Fruit fly (Drosophila melanogaster) whole organism, embryonic: ENCODE results near the gene ppl.

ENCODE experiments used
- Awh ChIP-seq: fragments of 200-800 bp; sonication (Bioruptor generic); IDR thresholded peaks from 2 replicates; pipeline ENCODE4, ENCODE4 v1.3.6; 2022; ENCODE audit warnings: missing biosample characterization, missing genetic modification characterization
- CG10209 ChIP-seq: fragments of 200-800 bp; sonication (Bioruptor generic); optimal IDR thresholded peaks from 3 replicates; lab custom pipeline; 2017; ENCODE audit warnings: missing biosample characterization, mild to moderate bottlenecking, missing genetic modification characterization, missing genetic modification reagents
- CG10959 ChIP-seq: fragments of 200-800 bp; sonication (Bioruptor generic); IDR thresholded peaks from 2 replicates; pipeline ENCODE4 v1.3.6; 2022; ENCODE audit warnings: missing biosample characterization, missing genetic modification characterization
- CG11093 ChIP-seq: fragments of 200-800 bp; sonication (Bioruptor generic); IDR thresholded peaks from 3 replicates; pipeline ENCODE4 v1.3.6; 2022; ENCODE audit warnings: missing biosample characterization, missing genetic modification characterization
- CG11247 ChIP-seq: fragments of 200-800 bp; sonication (Bioruptor generic); IDR thresholded peaks from 2 replicates; pipeline ENCODE4 v1.3.6; 2022; ENCODE audit warnings: missing biosample characterization, missing genetic modification characterization
- CG12659 ChIP-seq: fragments of 200-800 bp; sonication (Bioruptor generic); optimal IDR thresholded peaks from 3 replicates; lab custom pipeline; 2017; ENCODE audit warnings: mild to moderate bottlenecking, missing biosample characterization, missing genetic modification reagents, missing genetic modification characterization
- CG13296 ChIP-seq: fragments of 200-800 bp; sonication (Bioruptor generic); optimal IDR thresholded peaks from 3 replicates; lab custom pipeline; 2018; ENCODE audit warnings: missing biosample characterization, mild to moderate bottlenecking, missing genetic modification characterization
- CG14014 ChIP-seq: fragments of 200-800 bp; sonication (Bioruptor generic); IDR thresholded peaks from 2 replicates; pipeline ENCODE4 v1.3.6; 2022; ENCODE audit warnings: missing biosample characterization, missing genetic modification characterization
- CG1529 ChIP-seq: fragments of 200-800 bp; sonication (Bioruptor generic); optimal IDR thresholded peaks from 3 replicates; lab custom pipeline; 2018; ENCODE audit warnings: missing biosample characterization, missing genetic modification characterization
- CG15601 ChIP-seq: fragments of 200-800 bp; sonication (Bioruptor generic); optimal IDR thresholded peaks from 3 replicates; lab custom pipeline; 2019; ENCODE audit warnings: missing biosample characterization, mild to moderate bottlenecking, missing genetic modification characterization, moderate library complexity
- CG1603 ChIP-seq: fragments of 200-800 bp; sonication (Bioruptor generic); optimal IDR thresholded peaks from 2 replicates; lab custom pipeline; 2019; ENCODE audit warnings: missing biosample characterization, mild to moderate bottlenecking, missing genetic modification characterization, moderate library complexity
- CG17328 ChIP-seq: fragments of 200-800 bp; sonication (Bioruptor generic); IDR thresholded peaks from 2 replicates; pipeline ENCODE4 v1.3.6; 2022; ENCODE audit warnings: missing biosample characterization, missing genetic modification characterization
- CG30403 ChIP-seq: fragments of 200-800 bp; sonication (Bioruptor generic); optimal IDR thresholded peaks from 3 replicates; lab custom pipeline; 2016; ENCODE audit warnings: missing biosample characterization, missing genetic modification characterization
- CG33557 ChIP-seq: fragments of 200-800 bp; sonication (Bioruptor generic); optimal IDR thresholded peaks from 2 replicates; lab custom pipeline; 2019; ENCODE audit warnings: missing biosample characterization, mild to moderate bottlenecking, missing genetic modification characterization, moderate library complexity
- CG4328 ChIP-seq: fragments of 200-800 bp; sonication (Bioruptor generic); optimal IDR thresholded peaks from 3 replicates; lab custom pipeline; 2017; ENCODE audit warnings: missing biosample characterization, missing genetic modification reagents, missing genetic modification characterization
- CG5953 ChIP-seq: fragments of 200-800 bp; sonication (Bioruptor generic); IDR thresholded peaks from 2 replicates; pipeline ENCODE4 v1.3.6; 2022; ENCODE audit warnings: missing biosample characterization, missing genetic modification characterization
- CG6272 ChIP-seq: fragments of 200-800 bp; sonication (Bioruptor generic); IDR thresholded peaks from 2 replicates; pipeline ENCODE4 v1.3.6; 2022; ENCODE audit warnings: missing biosample characterization, missing genetic modification characterization
- CG6654 ChIP-seq: fragments of 200-800 bp; sonication (Bioruptor generic); optimal IDR thresholded peaks from 2 replicates; lab custom pipeline; 2017; ENCODE audit warnings: missing biosample characterization, mild to moderate bottlenecking, missing genetic modification characterization
- CG7372 ChIP-seq: fragments of 200-800 bp; sonication (Bioruptor generic); IDR thresholded peaks from 2 replicates; pipeline ENCODE4 v1.3.6; 2022; ENCODE audit warnings: missing biosample characterization, missing genetic modification characterization
- Chrac-16 ChIP-seq: fragments of 200-800 bp; sonication (Bioruptor generic); optimal IDR thresholded peaks from 3 replicates; lab custom pipeline; 2016; ENCODE audit warnings: missing biosample characterization, missing genetic modification characterization
- Ets97D ChIP-seq: fragments of 200-800 bp; sonication (Bioruptor generic); optimal IDR thresholded peaks from 3 replicates; lab custom pipeline; 2016; ENCODE audit warnings: missing biosample characterization, missing genetic modification characterization
- HLH3B ChIP-seq: fragments of 200-800 bp; sonication (Bioruptor generic); IDR thresholded peaks from 2 replicates; pipeline ENCODE4 v1.3.6; 2022; ENCODE audit warnings: missing biosample characterization, missing genetic modification characterization
- Hand ChIP-seq: fragments of 200-800 bp; sonication (Bioruptor generic); optimal IDR thresholded peaks from 2 replicates; lab custom pipeline; 2017; ENCODE audit warnings: mild to moderate bottlenecking, missing biosample characterization, missing genetic modification reagents, missing genetic modification characterization
- Hmr ChIP-seq: fragments of 200-800 bp; sonication (Bioruptor generic); optimal IDR thresholded peaks from 3 replicates; lab custom pipeline; 2017; ENCODE audit warnings: mild to moderate bottlenecking, missing biosample characterization, missing genetic modification reagents, missing genetic modification characterization
- Lim3 ChIP-seq: fragments of 200-800 bp; sonication (Bioruptor generic); IDR thresholded peaks from 2 replicates; pipeline ENCODE4 v1.3.6; 2022; ENCODE audit warnings: missing biosample characterization, missing genetic modification characterization
- Meics ChIP-seq: fragments of 200-800 bp; sonication (Bioruptor generic); optimal IDR thresholded peaks from 2 replicates; lab custom pipeline; 2017; ENCODE audit warnings: missing biosample characterization, mild to moderate bottlenecking, missing genetic modification characterization
- Oaz ChIP-seq: fragments of 200-800 bp; sonication (Bioruptor generic); IDR thresholded peaks from 2 replicates; pipeline ENCODE4 v1.3.6; 2022; ENCODE audit warnings: missing biosample characterization, missing genetic modification characterization
- Rx ChIP-seq: fragments of 200-800 bp; sonication (Bioruptor generic); IDR thresholded peaks from 2 replicates; pipeline ENCODE4 v1.3.6; 2022; ENCODE audit warnings: missing biosample characterization, missing genetic modification characterization
- Side ChIP-seq: fragments of 200-800 bp; sonication (Bioruptor generic); optimal IDR thresholded peaks from 2 replicates; lab custom pipeline; 2016; ENCODE audit warnings: missing biosample characterization, missing genetic modification characterization
- Six4 ChIP-seq: fragments of 200-800 bp; sonication (Bioruptor generic); optimal IDR thresholded peaks from 2 replicates; lab custom pipeline; 2016; ENCODE audit warnings: missing biosample characterization, missing genetic modification characterization
- ac ChIP-seq: fragments of 200-800 bp; sonication (Bioruptor generic); optimal IDR thresholded peaks from 3 replicates; lab custom pipeline; 2017; ENCODE audit warnings: missing biosample characterization, mild to moderate bottlenecking, missing genetic modification characterization
- ash1 ChIP-seq: fragments of 200-800 bp; sonication (Bioruptor generic); optimal IDR thresholded peaks from 2 replicates; lab custom pipeline; 2018; ENCODE audit warnings: missing biosample characterization, mild to moderate bottlenecking, missing genetic modification characterization
- ato ChIP-seq: fragments of 200-800 bp; sonication (Bioruptor generic); IDR thresholded peaks from 2 replicates; pipeline ENCODE4 v1.3.6; 2022; ENCODE audit warnings: missing biosample characterization, missing genetic modification characterization; ENCODE audit not compliant: partially characterized antibody
- bab2 ChIP-seq: fragments of 200-800 bp; sonication (Bioruptor generic); optimal IDR thresholded peaks from 2 replicates; lab custom pipeline; 2016; ENCODE audit warnings: missing biosample characterization, missing genetic modification characterization
- bbx ChIP-seq: fragments of 200-800 bp; sonication (Bioruptor generic); IDR thresholded peaks from 2 replicates; pipeline ENCODE4 v1.3.6; 2022; ENCODE audit warnings: missing biosample characterization, missing genetic modification characterization; ENCODE audit not compliant: partially characterized antibody
- br ChIP-seq: fragments of >200 bp; optimal IDR thresholded peaks from 2 replicates; lab custom pipeline; 2017
- dan ChIP-seq: fragments of 200-800 bp; sonication (Bioruptor generic); IDR thresholded peaks from 2 replicates; pipeline ENCODE4 v1.3.6; 2022; ENCODE audit warnings: missing biosample characterization, missing genetic modification characterization
- disco-r ChIP-seq: fragments of 200-800 bp; sonication (Bioruptor generic); optimal IDR thresholded peaks from 2 replicates; lab custom pipeline; 2016; ENCODE audit warnings: missing biosample characterization, missing genetic modification characterization
- grau ChIP-seq: fragments of 200-800 bp; optimal IDR thresholded peaks from 3 replicates; lab custom pipeline; 2019; ENCODE audit warnings: missing biosample characterization, mild to moderate bottlenecking, missing genetic modification characterization, moderate library complexity
- hb ChIP-seq: fragments of 200-800 bp; sonication (Bioruptor generic); IDR thresholded peaks from 3 replicates; pipeline ENCODE4 v1.3.6; 2022; ENCODE audit warnings: missing biosample characterization, missing genetic modification characterization; ENCODE audit not compliant: partially characterized antibody
- her ChIP-seq: fragments of 200-800 bp; sonication (Bioruptor generic); optimal IDR thresholded peaks from 2 replicates; lab custom pipeline; 2016; ENCODE audit warnings: missing biosample characterization, missing genetic modification characterization
- insv ChIP-seq, 2 experiments: fragments of 200-800 bp; sonication (Bioruptor generic); optimal IDR thresholded peaks; 3 replicates each; lab custom pipeline; 2016 to 2018; ENCODE audit warnings: missing biosample characterization in 2 of 2, missing genetic modification characterization in 2 of 2
- kah ChIP-seq: fragments of 200-800 bp; sonication (Bioruptor generic); optimal IDR thresholded peaks from 2 replicates; lab custom pipeline; 2018; ENCODE audit warnings: missing biosample characterization, mild to moderate bottlenecking, missing genetic modification characterization
- klu ChIP-seq: fragments of 200-800 bp; sonication (Bioruptor generic); IDR thresholded peaks from 2 replicates; pipeline ENCODE4 v1.3.6; 2022; ENCODE audit warnings: missing biosample characterization, missing genetic modification characterization
- pb ChIP-seq: fragments of 200-800 bp; sonication (Bioruptor generic); optimal IDR thresholded peaks from 3 replicates; lab custom pipeline; 2016; ENCODE audit warnings: missing biosample characterization, missing genetic modification characterization
- phol ChIP-seq: fragments of 200-800 bp; sonication (Bioruptor generic); optimal IDR thresholded peaks from 3 replicates; lab custom pipeline; 2018; ENCODE audit warnings: missing biosample characterization, mild to moderate bottlenecking, missing genetic modification characterization, moderate library complexity
- psq ChIP-seq: fragments of 200-800 bp; sonication (Bioruptor generic); optimal IDR thresholded peaks from 2 replicates; lab custom pipeline; 2017; ENCODE audit warnings: missing biosample characterization, missing genetic modification characterization
- sim ChIP-seq: fragments of 200-800 bp; sonication (Bioruptor generic); IDR thresholded peaks from 2 replicates; pipeline ENCODE4 v1.3.6; 2022; ENCODE audit warnings: missing biosample characterization, missing genetic modification characterization
- wek ChIP-seq: fragments of 200-800 bp; sonication (Bioruptor generic); optimal IDR thresholded peaks from 3 replicates; lab custom pipeline; 2018; ENCODE audit warnings: missing biosample characterization, mild to moderate bottlenecking, missing genetic modification characterization, moderate library complexity

Gene ppl

DNA sequence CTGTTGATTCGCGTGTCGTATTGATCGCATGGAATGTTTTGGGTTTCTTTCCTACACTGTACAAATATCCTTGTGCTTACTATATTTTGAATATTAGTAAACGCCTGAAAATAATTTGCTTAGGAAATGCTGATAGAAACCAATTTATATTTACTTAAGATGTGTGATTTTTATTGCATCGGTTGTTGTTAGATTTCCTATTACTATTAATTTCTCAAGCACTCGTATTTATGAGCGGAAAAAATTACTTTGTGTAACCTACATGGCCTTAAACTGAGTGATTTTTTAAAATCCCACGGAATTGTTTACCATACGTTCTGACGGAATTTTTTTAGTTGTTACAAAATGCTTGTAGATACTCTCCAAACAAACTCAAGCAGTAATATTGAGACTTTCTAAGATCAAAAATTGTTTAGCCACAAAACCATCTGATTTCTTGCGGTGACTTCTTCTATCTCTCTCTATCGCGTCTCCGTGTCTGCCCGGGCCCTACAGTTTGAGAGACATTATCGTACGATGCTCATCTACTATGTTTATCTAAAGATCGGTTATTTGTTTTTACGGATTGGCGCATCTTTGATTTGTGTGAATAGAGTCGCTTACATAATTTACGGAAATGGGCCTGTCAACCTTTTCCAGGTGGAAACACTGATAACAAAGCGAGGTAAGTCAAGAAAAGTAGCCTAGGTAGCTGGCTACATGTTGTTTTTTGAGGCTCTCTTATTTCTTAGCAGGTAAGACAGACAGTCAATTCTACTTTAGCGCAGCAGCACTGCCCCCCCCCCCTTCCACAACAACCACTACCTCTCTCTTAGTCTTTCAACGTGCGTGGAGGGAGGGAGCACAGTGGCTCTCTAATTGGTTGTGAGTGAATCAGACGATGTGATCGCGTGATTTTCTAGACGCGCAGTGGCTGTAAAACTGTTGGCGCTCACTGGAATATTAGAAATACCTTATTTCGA, 4.7 kb downstream of the ppl start (continued):
- TF ChIP-seq grau (tag; lab: Kevin White, UChicago) (peak; percentile 72), bbx (GFP tag; lab: Robert Waterston, UW) (no peak), psq (GFP tag; lab: Kevin White, UChicago) (no peak), ash1 (GFP tag; lab: Kevin White, UChicago) (no peak), klu (GFP tag; lab: Robert Waterston, UW) (no peak), insv (GFP tag; optimal IDR thresholded peaks at IDR 0.05; lab: Kevin White, UChicago) (peak; percentile 4 to 31), CG12659 (GFP tag; lab: Kevin White, UChicago) (peak; percentile 52), CG11093 (GFP tag; lab: Robert Waterston, UW) (0 out of 3 replicates have a peak, but pooled peaks have one; percentile 18), Lim3 (no peak), Ets97D (GFP tag; lab: Kevin White, UChicago) (no peak), CG4328 (GFP tag; lab: Kevin White, UChicago) (no peak), br (no peak), ac (peak; percentile 51), CG10209 (GFP tag; lab: Kevin White, UChicago) (peak; percentile 60), CG14014 (GFP tag; lab: Robert Waterston, UW) (peak; percentile 19; the same call in 1 of the 2 replicates), Six4 (GFP tag; lab: Kevin White, UChicago) (no peak), CG10959 (GFP tag; lab: Robert Waterston, UW) (no peak; the same call in 1 of the 2 replicates), CG1603 (tag; lab: Kevin White, UChicago) (peak; percentile 23), CG6272 (0 out of 2 replicates have a peak, but pooled peaks have one; percentile 14), CG13296 (peak; percentile 24), CG1529 (GFP tag; lab: Kevin White, UChicago) (peak; percentile 52), CG17328 (no peak), CG11247 (no peak), Hand (peak; percentile 21), ato (no peak), HLH3B (peak; percentile 5; the same call in 1 of the 2 replicates), Awh (GFP tag; lab: Robert Waterston, UW) (no peak), hb (GFP tag; lab: Robert Waterston, UW) (no peak), disco-r (GFP tag; lab: Kevin White, UChicago) (peak; percentile 54), Hmr (GFP tag; lab: Kevin White, UChicago) (peak; percentile 55), CG30403 (GFP tag; lab: Kevin White, UChicago) (peak; percentile 76), dan (no peak), her (GFP tag; lab: Kevin White, UChicago) (peak; percentile 1), CG15601 (no peak), Meics (GFP tag; lab: Kevin White, UChicago) (peak; percentile 62), Oaz (GFP tag; lab: Robert Waterston, UW) (no peak), pb (GFP tag; lab: Kevin White, UChicago) (peak; percentile 8), CG6654 (GFP tag; lab: Kevin White, UChicago) (peak; percentile 97), CG33557 (GFP tag; lab: Kevin White, UChicago) (peak; percentile 56), sim (GFP tag; lab: Robert Waterston, UW) (no peak), Chrac-16 (GFP tag; lab: Kevin White, UChicago) (peak; percentile 52), Side (GFP tag; lab: Kevin White, UChicago) (peak; percentile 51), CG7372 (GFP tag; lab: Robert Waterston, UW) (0 out of 2 replicates have a peak, but pooled peaks have one; percentile 15), CG5953 (GFP tag; lab: Robert Waterston, UW) (no peak), Rx (GFP tag; lab: Robert Waterston, UW) (no peak), kah (GFP tag; lab: Kevin White, UChicago) (peak; percentile 2), wek (GFP tag; lab: Kevin White, UChicago) (no peak), phol (tag; lab: Kevin White, UChicago) (peak; percentile 79), bab2 (GFP tag; lab: Kevin White, UChicago) (peak; percentile 43)
